Fruit fly (Drosophila melanogaster) whole organism, embryonic: ENCODE data around the gene CG17221.

Experiments used
- BEAF-32 ChIP-seq: fragments of 200-800 bp; sonication (Bioruptor generic); optimal IDR thresholded peaks from 3 replicates; lab custom pipeline; 2017; ENCODE audit warnings: missing biosample characterization, missing genetic modification characterization, mild to moderate bottlenecking, moderate library complexity, missing genetic modification reagents
- CG10462 ChIP-seq: fragments of 200-800 bp; sonication (Bioruptor generic); optimal IDR thresholded peaks from 2 replicates; lab custom pipeline; 2016; ENCODE audit warnings: missing biosample characterization, missing genetic modification characterization
- CG10654 ChIP-seq: fragments of 200-800 bp; sonication (Bioruptor generic); optimal IDR thresholded peaks from 2 replicates; lab custom pipeline; 2016; ENCODE audit warnings: missing biosample characterization, missing genetic modification characterization
- CG12236 ChIP-seq: fragments of 200-800 bp; sonication (Bioruptor generic); optimal IDR thresholded peaks from 2 replicates; lab custom pipeline; 2016; ENCODE audit warnings: missing biosample characterization, missing genetic modification characterization
- CG13296 ChIP-seq: fragments of 200-800 bp; sonication (Bioruptor generic); optimal IDR thresholded peaks from 3 replicates; lab custom pipeline; 2018; ENCODE audit warnings: missing biosample characterization, mild to moderate bottlenecking, missing genetic modification characterization
- CG14965 ChIP-seq: fragments of 200-800 bp; sonication (Bioruptor generic); optimal IDR thresholded peaks from 2 replicates; lab custom pipeline; 2016; ENCODE audit warnings: missing biosample characterization, missing genetic modification characterization, borderline replicate concordance
- CG1603 ChIP-seq: fragments of 200-800 bp; sonication (Bioruptor generic); optimal IDR thresholded peaks from 2 replicates; lab custom pipeline; 2019; ENCODE audit warnings: missing biosample characterization, mild to moderate bottlenecking, missing genetic modification characterization, moderate library complexity
- CG17912 ChIP-seq: fragments of 200-800 bp; sonication (Bioruptor generic); optimal IDR thresholded peaks from 2 replicates; lab custom pipeline; 2018; ENCODE audit warnings: missing biosample characterization, mild to moderate bottlenecking, missing genetic modification characterization
- CG31224 ChIP-seq: fragments of 200-800 bp; sonication (Bioruptor generic); IDR thresholded peaks from 2 replicates; pipeline ENCODE4 v1.3.6; 2022; ENCODE audit warnings: missing biosample characterization, missing genetic modification characterization
- CG3407 ChIP-seq: fragments of 200-800 bp; sonication (Bioruptor generic); optimal IDR thresholded peaks from 2 replicates; lab custom pipeline; 2018; ENCODE audit warnings: missing biosample characterization, mild to moderate bottlenecking, missing genetic modification characterization
- CG4820 ChIP-seq: fragments of 200-800 bp; sonication (Bioruptor generic); optimal IDR thresholded peaks from 3 replicates; lab custom pipeline; 2016; ENCODE audit warnings: missing biosample characterization, missing genetic modification characterization
- CG6175 ChIP-seq: fragments of 200-800 bp; sonication (Bioruptor generic); IDR thresholded peaks from 3 replicates; pipeline ENCODE4 v1.3.6; 2022; ENCODE audit warnings: missing biosample characterization, missing genetic modification characterization
- CG6689 ChIP-seq: fragments of 200-800 bp; sonication (Bioruptor generic); IDR thresholded peaks from 2 replicates; pipeline ENCODE4 v1.3.6; 2022; ENCODE audit warnings: missing biosample characterization, missing genetic modification characterization
- CG8359 ChIP-seq: fragments of 200-800 bp; sonication (Bioruptor generic); optimal IDR thresholded peaks from 2 replicates; lab custom pipeline; 2017; ENCODE audit warnings: missing biosample characterization, mild to moderate bottlenecking, missing genetic modification characterization, borderline replicate concordance
- CG9437 ChIP-seq: fragments of 200-800 bp; sonication (Bioruptor generic); optimal IDR thresholded peaks from 2 replicates; lab custom pipeline; 2018; ENCODE audit warnings: missing biosample characterization, mild to moderate bottlenecking, missing genetic modification characterization
- CG9876 ChIP-seq: fragments of 200-800 bp; sonication (Bioruptor generic); optimal IDR thresholded peaks from 2 replicates; lab custom pipeline; 2016; ENCODE audit warnings: missing biosample characterization, missing genetic modification characterization
- CrebB ChIP-seq: fragments of 200-800 bp; sonication (Bioruptor generic); optimal IDR thresholded peaks from 3 replicates; lab custom pipeline; 2018; ENCODE audit warnings: missing biosample characterization, mild to moderate bottlenecking, missing genetic modification characterization
- D19B ChIP-seq: fragments of 200-800 bp; sonication (Bioruptor generic); optimal IDR thresholded peaks from 2 replicates; lab custom pipeline; 2017; ENCODE audit warnings: missing biosample characterization, mild to moderate bottlenecking, missing genetic modification characterization
- Deaf1 ChIP-seq: fragments of 200-800 bp; optimal IDR thresholded peaks from 3 replicates; lab custom pipeline; 2019; ENCODE audit warnings: missing biosample characterization, mild to moderate bottlenecking, missing genetic modification characterization, moderate library complexity
- Doc2 ChIP-seq: fragments of 200-800 bp; sonication (Bioruptor generic); IDR thresholded peaks from 2 replicates; pipeline ENCODE4 v1.3.6; 2022; ENCODE audit warnings: missing biosample characterization, missing genetic modification characterization
- Fer1 ChIP-seq: fragments of 200-800 bp; sonication (Bioruptor generic); optimal IDR thresholded peaks from 2 replicates; lab custom pipeline; 2017; ENCODE audit warnings: missing biosample characterization, mild to moderate bottlenecking, missing genetic modification characterization
- HLH4C ChIP-seq: fragments of 200-800 bp; sonication (Bioruptor generic); IDR thresholded peaks from 3 replicates; pipeline ENCODE4 v1.3.6; 2022; ENCODE audit warnings: missing biosample characterization, missing genetic modification characterization; ENCODE audit not compliant: partially characterized antibody
- Lhr ChIP-seq: fragments of 200-800 bp; sonication (Bioruptor generic); optimal IDR thresholded peaks from 3 replicates; lab custom pipeline; 2017; ENCODE audit warnings: mild to moderate bottlenecking, missing biosample characterization, missing genetic modification reagents, missing genetic modification characterization
- Nf-YC ChIP-seq: fragments of 200-800 bp; optimal IDR thresholded peaks from 3 replicates; lab custom pipeline; 2019; ENCODE audit warnings: missing biosample characterization, mild to moderate bottlenecking, missing genetic modification characterization, moderate library complexity
- Side ChIP-seq: fragments of 200-800 bp; sonication (Bioruptor generic); optimal IDR thresholded peaks from 2 replicates; lab custom pipeline; 2016; ENCODE audit warnings: missing biosample characterization, missing genetic modification characterization
- Spps ChIP-seq: fragments of 200-800 bp; sonication (Bioruptor generic); optimal IDR thresholded peaks from 2 replicates; lab custom pipeline; 2018; ENCODE audit warnings: missing biosample characterization, mild to moderate bottlenecking, missing genetic modification characterization
- Tbp ChIP-seq: fragments of >200 bp; optimal IDR thresholded peaks from 2 replicates; lab custom pipeline; 2018; ENCODE audit warnings: missing biosample characterization, missing genetic modification characterization
- Usf ChIP-seq: fragments of 200-800 bp; sonication (Bioruptor generic); optimal IDR thresholded peaks from 2 replicates; lab custom pipeline; 2017; ENCODE audit warnings: missing genotype, missing biosample characterization, missing genetic modification characterization
- ac ChIP-seq: fragments of 200-800 bp; sonication (Bioruptor generic); optimal IDR thresholded peaks from 3 replicates; lab custom pipeline; 2017; ENCODE audit warnings: missing biosample characterization, mild to moderate bottlenecking, missing genetic modification characterization
- aop ChIP-seq: fragments of 200-800 bp; sonication (Bioruptor generic); IDR thresholded peaks from 2 replicates; pipeline ENCODE4 v1.3.6; 2022; ENCODE audit warnings: missing biosample characterization, missing genetic modification characterization
- bsh ChIP-seq, 2 experiments: fragments of 200-800 bp; sonication (Bioruptor generic); optimal IDR thresholded peaks; 2 replicates each; lab custom pipeline; 2017 to 2018; ENCODE audit warnings: mild to moderate bottlenecking in 2 of 2, missing biosample characterization in 2 of 2, missing genetic modification characterization in 2 of 2, moderate library complexity in 1 of 2
- chm ChIP-seq: fragments of 200-800 bp; sonication (Bioruptor generic); IDR thresholded peaks from 2 replicates; pipeline ENCODE4 v1.3.6; 2022; ENCODE audit warnings: missing biosample characterization, missing genetic modification characterization
- fd102C ChIP-seq: fragments of 200-800 bp; sonication (Bioruptor generic); optimal IDR thresholded peaks from 2 replicates; lab custom pipeline; 2018; ENCODE audit warnings: missing biosample characterization, mild to moderate bottlenecking, missing genetic modification characterization, moderate library complexity
- grau ChIP-seq: fragments of 200-800 bp; optimal IDR thresholded peaks from 3 replicates; lab custom pipeline; 2019; ENCODE audit warnings: missing biosample characterization, mild to moderate bottlenecking, missing genetic modification characterization, moderate library complexity
- inv ChIP-seq: fragments of 200-800 bp; sonication (Bioruptor generic); IDR thresholded peaks from 2 replicates; pipeline ENCODE4 v1.3.6; 2022; ENCODE audit warnings: missing biosample characterization, missing genetic modification characterization; ENCODE audit not compliant: partially characterized antibody
- jumu ChIP-seq: fragments of 200-800 bp; sonication (Bioruptor generic); optimal IDR thresholded peaks from 3 replicates; lab custom pipeline; 2016; ENCODE audit warnings: missing biosample characterization, missing genetic modification characterization
- lmd ChIP-seq: fragments of 200-800 bp; sonication (Bioruptor generic); IDR thresholded peaks from 2 replicates; pipeline ENCODE4 v1.3.6; 2022; ENCODE audit warnings: missing biosample characterization, missing genetic modification characterization
- maf-S ChIP-seq: fragments of 200-800 bp; sonication (Bioruptor generic); optimal IDR thresholded peaks from 2 replicates; lab custom pipeline; 2016; ENCODE audit warnings: missing biosample characterization, missing genetic modification characterization
- otp ChIP-seq: fragments of 200-800 bp; sonication (Bioruptor generic); IDR thresholded peaks from 3 replicates; pipeline ENCODE4, ENCODE4 v1.3.6; 2022; ENCODE audit warnings: missing biosample characterization, missing genetic modification characterization
- pita ChIP-seq: fragments of 200-800 bp; sonication (Bioruptor generic); optimal IDR thresholded peaks from 2 replicates; lab custom pipeline; 2017; ENCODE audit warnings: missing biosample characterization, mild to moderate bottlenecking, missing genetic modification characterization
- pros ChIP-seq: fragments of 200-800 bp; sonication (Bioruptor generic); optimal IDR thresholded peaks from 3 replicates; lab custom pipeline; 2019; ENCODE audit warnings: missing biosample characterization, mild to moderate bottlenecking, missing genetic modification characterization, moderate library complexity
- repo ChIP-seq: fragments of 200-800 bp; sonication (Bioruptor generic); optimal IDR thresholded peaks from 2 replicates; lab custom pipeline; 2016; ENCODE audit warnings: missing biosample characterization, missing genetic modification characterization
- sna ChIP-seq: fragments of 200-800 bp; sonication (Bioruptor generic); IDR thresholded peaks from 2 replicates; pipeline ENCODE4 v1.3.6; 2022; ENCODE audit warnings: missing biosample characterization, missing genetic modification characterization; ENCODE audit not compliant: partially characterized antibody
- sr ChIP-seq: fragments of 200-800 bp; sonication (Bioruptor generic); IDR thresholded peaks from 3 replicates; pipeline ENCODE4 v1.3.6; 2022; ENCODE audit warnings: missing biosample characterization, missing genetic modification characterization
- tap ChIP-seq: fragments of 200-800 bp; optimal IDR thresholded peaks from 3 replicates; lab custom pipeline; 2019; ENCODE audit warnings: missing biosample characterization, mild to moderate bottlenecking, missing genetic modification characterization, moderate library complexity
- tgo ChIP-seq: fragments of 200-800 bp; sonication (Bioruptor generic); IDR thresholded peaks from 3 replicates; pipeline ENCODE4 v1.3.6; 2022; ENCODE audit warnings: missing biosample characterization, missing genetic modification characterization
- toy ChIP-seq: fragments of 200-800 bp; sonication (Bioruptor generic); IDR thresholded peaks from 2 replicates; pipeline ENCODE4 v1.3.6; 2022; ENCODE audit warnings: missing biosample characterization, missing genetic modification characterization
- tx ChIP-seq: fragments of 200-800 bp; sonication (Bioruptor generic); optimal IDR thresholded peaks from 2 replicates; lab custom pipeline; 2016; ENCODE audit warnings: missing biosample characterization, missing genetic modification characterization
- wor ChIP-seq: fragments of 200-800 bp; sonication (Bioruptor generic); IDR thresholded peaks from 2 replicates; pipeline ENCODE4 v1.3.6; 2022; ENCODE audit warnings: missing biosample characterization, missing genetic modification characterization
- yki ChIP-seq: fragments of >200 bp; optimal IDR thresholded peaks from 3 replicates; lab custom pipeline; 2018
- zfh1 ChIP-seq: fragments of 200-800 bp; sonication (Bioruptor generic); IDR thresholded peaks from 3 replicates; pipeline ENCODE4 v1.3.6; 2022; ENCODE audit warnings: missing biosample characterization, missing genetic modification characterization

Gene CG17221

DNA sequence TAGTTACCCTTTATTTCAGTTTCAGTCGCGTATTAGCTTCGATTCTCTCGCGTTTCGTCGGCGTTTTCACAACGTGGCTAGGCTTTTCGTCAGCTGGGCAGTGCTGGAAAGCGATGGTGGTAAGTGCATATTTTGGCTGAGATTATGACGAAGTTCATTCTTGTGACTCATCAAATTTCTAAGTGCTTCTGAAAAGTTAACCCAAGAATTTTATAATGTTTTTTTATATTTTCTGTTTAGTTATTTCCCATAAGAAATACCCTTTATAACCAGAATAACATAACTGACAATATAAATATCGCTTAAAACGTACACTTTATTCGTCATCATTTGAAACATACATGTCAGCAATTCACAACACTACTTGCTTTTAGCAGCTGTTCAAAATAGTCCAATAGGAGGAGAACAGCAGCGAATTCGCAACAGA lies 2.6 kb upstream of the CG17221 start, which contains the start of the genes CG17260 and SerRS (continued):
- TF ChIP-seq Lhr (GFP tag; lab: Kevin White, UChicago) (no peak), CG14965 (no peak), fd102C (GFP tag; lab: Kevin White, UChicago) (peak; percentile 48), otp (GFP tag; lab: Robert Waterston, UW) (peak; percentile 68; the same call in 1 of the 3 replicates), BEAF-32 (GFP tag; lab: Kevin White, UChicago) (peak; percentile 70), sr (GFP tag; lab: Robert Waterston, UW) (no peak), CG9876 (GFP tag; lab: Kevin White, UChicago) (peak; percentile 80), zfh1 (GFP tag; lab: Robert Waterston, UW) (peak; percentile 91), tap (tag; lab: Kevin White, UChicago) (no peak), CG4820 (GFP tag; lab: Kevin White, UChicago) (peak; percentile 88), CG10462 (GFP tag; lab: Kevin White, UChicago) (peak; percentile 85), CG6689 (GFP tag; lab: Robert Waterston, UW) (peak; percentile 94), bsh (GFP tag; optimal IDR thresholded peaks at IDR 0.05; lab: Kevin White, UChicago) (peak; percentile 60 to 89), repo (peak; percentile 68), wor (GFP tag; lab: Robert Waterston, UW) (peak; percentile 88), CG31224 (GFP tag; lab: Robert Waterston, UW) (peak; percentile 89), CG3407 (GFP tag; lab: Kevin White, UChicago) (peak; percentile 84), maf-S (GFP tag; lab: Kevin White, UChicago) (peak; percentile 93), jumu (GFP tag; lab: Kevin White, UChicago) (peak; percentile 95), CG10654 (GFP tag; lab: Kevin White, UChicago) (peak; percentile 94), CG13296 (GFP tag; lab: Kevin White, UChicago) (peak; percentile 90), Side (GFP tag; lab: Kevin White, UChicago) (peak; percentile 90), tgo (GFP tag; lab: Robert Waterston, UW) (peak; percentile 94), inv (GFP tag; lab: Robert Waterston, UW) (peak; percentile 34; the same call in 1 of the 2 replicates), CG1603 (tag; lab: Kevin White, UChicago) (peak; percentile 81), Tbp (GFP tag; lab: Kevin White, UChicago) (no peak), Spps (tag; lab: Kevin White, UChicago) (peak; percentile 85), Deaf1 (peak; percentile 81), D19B (GFP tag; lab: Kevin White, UChicago) (peak; percentile 80), Usf (GFP tag; lab: Kevin White, UChicago) (peak; percentile 64), yki (no peak), chm (GFP tag; lab: Robert Waterston, UW) (peak; percentile 36; the same call in 1 of the 2 replicates), tx (GFP tag; lab: Kevin White, UChicago) (peak; percentile 90), CG9437 (GFP tag; lab: Kevin White, UChicago) (peak; percentile 87), toy (GFP tag; lab: Robert Waterston, UW) (peak; percentile 68; the same call in 1 of the 2 replicates), lmd (GFP tag; lab: Robert Waterston, UW) (peak; percentile 96), sna (no peak), Nf-YC (peak; percentile 86), Fer1 (GFP tag; lab: Kevin White, UChicago) (peak; percentile 90), CG8359 (GFP tag; lab: Kevin White, UChicago) (peak; percentile 74), pita (GFP tag; lab: Kevin White, UChicago) (no peak), grau (peak; percentile 92), CG6175 (GFP tag; lab: Robert Waterston, UW) (peak; percentile 82), CG12236 (GFP tag; lab: Kevin White, UChicago) (peak; percentile 71), aop (GFP tag; lab: Robert Waterston, UW) (0 out of 2 replicates have a peak, but pooled peaks have one; percentile 23), CG17912 (GFP tag; lab: Kevin White, UChicago) (peak; percentile 33), pros (GFP tag; lab: Kevin White, UChicago) (no peak), HLH4C (GFP tag; lab: Robert Waterston, UW) (no peak), Doc2 (peak; percentile 84), ac (GFP tag; lab: Kevin White, UChicago) (peak; percentile 37), CrebB (tag; lab: Kevin White, UChicago) (peak; percentile 72)
